Fruit fly (Drosophila melanogaster) whole organism, adult: Measurements from ENCODE around the gene nrv1.

ENCODE experiments used
- CG11617 ChIP-seq: fragments of 200-800 bp; sonication (Bioruptor generic); optimal IDR thresholded peaks from 2 replicates; lab custom pipeline; 2017; ENCODE audit warnings: mild to moderate bottlenecking, missing biosample characterization, missing genetic modification reagents, missing genetic modification characterization
- CG12768 ChIP-seq: fragments of 200-800 bp; sonication (Bioruptor generic); optimal IDR thresholded peaks from 2 replicates; lab custom pipeline; 2017; ENCODE audit warnings: missing biosample characterization, missing genetic modification characterization, mild to moderate bottlenecking, moderate library complexity, missing genetic modification reagents
- CG14711 ChIP-seq: fragments of 200-800 bp; sonication (Bioruptor generic); optimal IDR thresholded peaks from 2 replicates; lab custom pipeline; 2018; ENCODE audit warnings: missing biosample characterization, mild to moderate bottlenecking, missing genetic modification characterization, moderate library complexity
- CG1620 ChIP-seq: fragments of 200-800 bp; sonication (Bioruptor generic); optimal IDR thresholded peaks from 2 replicates; lab custom pipeline; 2016; ENCODE audit warnings: missing biosample characterization, missing genetic modification characterization
- CG33017 ChIP-seq: fragments of 200-800 bp; sonication (Bioruptor generic); optimal IDR thresholded peaks from 2 replicates; lab custom pipeline; 2018; ENCODE audit warnings: missing biosample characterization, mild to moderate bottlenecking, missing genetic modification characterization, moderate library complexity
- CG5204 ChIP-seq: fragments of 200-800 bp; sonication (Bioruptor generic); optimal IDR thresholded peaks from 2 replicates; lab custom pipeline; 2016; ENCODE audit warnings: missing biosample characterization, missing genetic modification characterization
- CG7045 ChIP-seq: fragments of 200-800 bp; sonication (Bioruptor generic); optimal IDR thresholded peaks from 2 replicates; lab custom pipeline; 2017; ENCODE audit warnings: missing biosample characterization, mild to moderate bottlenecking, missing genetic modification characterization
- CG7101 ChIP-seq: fragments of 200-800 bp; sonication (Bioruptor generic); optimal IDR thresholded peaks from 2 replicates; lab custom pipeline; 2018; ENCODE audit warnings: missing biosample characterization, mild to moderate bottlenecking, missing genetic modification characterization, moderate library complexity
- Clk ChIP-seq: fragments of 200-800 bp; sonication (Bioruptor generic); optimal IDR thresholded peaks from 2 replicates; lab custom pipeline; 2017; ENCODE audit warnings: missing biosample characterization, missing genetic modification characterization
- Crg-1 ChIP-seq: fragments of 200-800 bp; sonication (Bioruptor generic); optimal IDR thresholded peaks from 2 replicates; lab custom pipeline; 2016; ENCODE audit warnings: missing biosample characterization, missing genetic modification characterization
- Hr96 ChIP-seq: fragments of 200-800 bp; sonication (Bioruptor generic); optimal IDR thresholded peaks from 2 replicates; lab custom pipeline; 2016; ENCODE audit warnings: missing biosample characterization, missing genetic modification characterization
- Mnt ChIP-seq: fragments of 200-800 bp; sonication (Bioruptor generic); optimal IDR thresholded peaks from 2 replicates; lab custom pipeline; 2016; ENCODE audit warnings: missing biosample characterization, mild to moderate bottlenecking, missing genetic modification characterization
- bab1 ChIP-seq: fragments of 200-800 bp; sonication (Bioruptor generic); optimal IDR thresholded peaks from 3 replicates; lab custom pipeline; 2019; ENCODE audit warnings: missing biosample characterization, mild to moderate bottlenecking, missing genetic modification characterization, moderate library complexity
- cic ChIP-seq: fragments of 200-800 bp; sonication (Bioruptor generic); optimal IDR thresholded peaks from 2 replicates; lab custom pipeline; 2017; ENCODE audit warnings: missing biosample characterization, mild to moderate bottlenecking, missing genetic modification characterization, moderate library complexity
- cnc ChIP-seq, 2 experiments: fragments of >200 bp; optimal IDR thresholded peaks; 2 replicates each; lab custom pipeline; 2017
- kay ChIP-seq: fragments of 200-800 bp; sonication (Bioruptor generic); peaks from one replicate; lab custom pipeline; 2016; ENCODE audit warnings: missing biosample characterization, missing genetic modification characterization, borderline replicate concordance
- ovo ChIP-seq: fragments of 200-800 bp; sonication (Bioruptor generic); optimal IDR thresholded peaks from 2 replicates; lab custom pipeline; 2016; ENCODE audit warnings: missing biosample characterization, missing genetic modification characterization
- pad ChIP-seq: fragments of 200-800 bp; sonication (Bioruptor generic); optimal IDR thresholded peaks from 3 replicates; lab custom pipeline; 2017; ENCODE audit warnings: missing biosample characterization, missing genetic modification characterization, mild to moderate bottlenecking, moderate library complexity, missing genetic modification reagents
- tj ChIP-seq: fragments of 200-800 bp; sonication (Bioruptor generic); optimal IDR thresholded peaks from 3 replicates; lab custom pipeline; 2017; ENCODE audit warnings: missing biosample characterization, mild to moderate bottlenecking, missing genetic modification characterization, moderate library complexity
- toe ChIP-seq: fragments of 200-800 bp; sonication (Bioruptor generic); optimal IDR thresholded peaks from 2 replicates; lab custom pipeline; 2016; ENCODE audit warnings: missing biosample characterization, missing genetic modification characterization

The nrv1 gene

dm6 chr2L:6800794-6801193 is 14.1 kb upstream of the nrv1 start, which contains the start of gene CG17376:
Gene CG17376, minus strand, starts transcription at chr2L:6800894.
- no peak for TF ChIP-seq Mnt (GFP tag; lab: Kevin White, UChicago)

dm6 chr2L:6799551-6799950 is 12.9 kb upstream of the nrv1 start:
- TF ChIP-seq cnc (optimal IDR thresholded peaks at IDR 0.05; lab: Kevin White, UChicago) = no peak
- TF ChIP-seq ovo = no peak
- no peak for TF ChIP-seq Mnt (GFP tag; lab: Kevin White, UChicago)
- TF ChIP-seq CG12768 (GFP tag; lab: Kevin White, UChicago) = no peak
- no peak for TF ChIP-seq CG5204 (GFP tag; lab: Kevin White, UChicago)
- no peak for TF ChIP-seq cic
- TF ChIP-seq CG7045 (GFP tag; lab: Kevin White, UChicago) = no peak
- TF ChIP-seq toe (GFP tag; lab: Kevin White, UChicago) = no peak
- TF ChIP-seq kay (GFP tag; lab: Kevin White, UChicago) = no peak
- TF ChIP-seq Crg-1 (GFP tag; lab: Kevin White, UChicago) = no peak

- TF ChIP-seq tj (GFP tag; lab: Kevin White, UChicago) (no peak), CG33017 (no peak), cnc (optimal IDR thresholded peaks at IDR 0.05; lab: Kevin White, UChicago) (no peak), bab1 (GFP tag; lab: Kevin White, UChicago) (no peak), kay (GFP tag; lab: Kevin White, UChicago) (peak; percentile 45), toe (GFP tag; lab: Kevin White, UChicago) (no peak), CG14711 (no peak), cic (no peak), pad (GFP tag; lab: Kevin White, UChicago) (no peak)
Observed at dm6 chr2L:6798762-6799246, 12.1 kb upstream of the nrv1 start, which contains the start of the genes nrv2 and CG43610. Gene nrv2, minus strand, starts transcription at chr2L:6798862. Gene CG43610, plus strand, starts transcription at chr2L:6799196.

- peak; percentile 56 for TF ChIP-seq CG1620 (GFP tag; lab: Kevin White, UChicago)
- TF ChIP-seq CG14711 = no peak
- TF ChIP-seq CG7101 = peak; percentile 30
- peak; percentile 30 for TF ChIP-seq toe (GFP tag; lab: Kevin White, UChicago)
- peak; percentile 16 for TF ChIP-seq bab1 (GFP tag; lab: Kevin White, UChicago)
- peak; percentile 19 for TF ChIP-seq pad (GFP tag; lab: Kevin White, UChicago)
- peak; percentile 30 for TF ChIP-seq ovo
- TF ChIP-seq CG5204 (GFP tag; lab: Kevin White, UChicago) = no peak
Observed at dm6 chr2L:6797408-6797807, 10.7 kb upstream of the nrv1 start.

dm6 chr2L:6794956-6795522 is 8.4 kb upstream of the nrv1 start:
- TF ChIP-seq kay (GFP tag; lab: Kevin White, UChicago) (peak; percentile 46), Hr96 (GFP tag; lab: Kevin White, UChicago) (no peak)

dm6 chr2L:6794418-6794793 is 7.7 kb upstream of the nrv1 start:
- peak; percentile 30 for TF ChIP-seq bab1 (GFP tag; lab: Kevin White, UChicago)
- TF ChIP-seq cic = no peak

dm6 chr2L:6793763-6794417 is 7.2 kb upstream of the nrv1 start:
- TF ChIP-seq CG5204 (GFP tag; lab: Kevin White, UChicago) = no peak
- TF ChIP-seq CG14711 = no peak

dm6 chr2L:6791845-6792443 is 5.3 kb upstream of the nrv1 start:
- TF ChIP-seq cic (peak; percentile 6), Hr96 (GFP tag; lab: Kevin White, UChicago) (no peak), CG5204 (GFP tag; lab: Kevin White, UChicago) (no peak), kay (GFP tag; lab: Kevin White, UChicago) (peak; percentile 79), CG12768 (GFP tag; lab: Kevin White, UChicago) (peak; percentile 11), CG7045 (GFP tag; lab: Kevin White, UChicago) (no peak)

- TF ChIP-seq CG5204 (GFP tag; lab: Kevin White, UChicago) (peak; percentile 23), pad (GFP tag; lab: Kevin White, UChicago) (no peak), tj (GFP tag; lab: Kevin White, UChicago) (no peak), CG1620 (GFP tag; lab: Kevin White, UChicago) (no peak), kay (GFP tag; lab: Kevin White, UChicago) (peak; percentile 94), Mnt (GFP tag; lab: Kevin White, UChicago) (no peak), Hr96 (GFP tag; lab: Kevin White, UChicago) (no peak), CG7101 (no peak), CG11617 (no peak), CG14711 (no peak), CG7045 (GFP tag; lab: Kevin White, UChicago) (peak; percentile 5), bab1 (GFP tag; lab: Kevin White, UChicago) (no peak), cnc (optimal IDR thresholded peaks at IDR 0.05; lab: Kevin White, UChicago) (no peak), Crg-1 (GFP tag; lab: Kevin White, UChicago) (no peak), CG12768 (GFP tag; lab: Kevin White, UChicago) (peak; percentile 48), Clk (GFP tag; lab: Kevin White, UChicago) (no peak), CG33017 (peak; percentile 31), toe (GFP tag; lab: Kevin White, UChicago) (no peak), cic (peak; percentile 80), ovo (no peak)
Observed at dm6 chr2L:6789358-6789757, 2.7 kb upstream of the nrv1 start.
